Worm (Caenorhabditis elegans): Measurements from ENCODE around the gene srsx-19.

DNA sequence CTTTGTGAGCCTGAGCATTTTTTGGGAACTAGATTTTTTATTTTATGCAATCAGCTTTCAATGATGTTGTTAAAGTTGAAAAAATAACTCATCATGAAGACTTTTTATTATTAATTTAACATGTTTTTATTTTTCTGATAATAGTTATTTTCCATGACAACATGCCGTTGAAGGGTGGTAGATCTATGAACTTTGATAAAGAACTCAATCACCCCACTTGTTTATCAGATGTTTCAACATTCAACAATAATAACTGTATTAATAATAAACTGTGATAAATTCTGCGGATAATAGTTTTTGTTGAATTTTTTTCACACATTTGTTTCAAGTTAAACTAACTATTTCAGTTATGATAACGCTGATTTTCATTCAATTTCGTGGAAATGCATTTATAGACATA, 4.0 kb downstream of the srsx-19 start:
- peak; percentile 47 for TF ChIP-seq elt-2 (tag; optimal IDR thresholded peaks at IDR 0.05)
- no peak for TF ChIP-seq nhr-12 (tag; optimal IDR thresholded peaks at IDR 0.05)
- TF ChIP-seq R02D3.7 (tag; optimal IDR thresholded peaks at IDR 0.05) = no peak
- no peak for TF ChIP-seq ZK546.5 (tag; optimal IDR thresholded peaks at IDR 0.05)
- no peak for TF ChIP-seq nhr-237 (tag; optimal IDR thresholded peaks at IDR 0.05)
- no peak for TF ChIP-seq ama-1 (optimal IDR thresholded peaks at IDR 0.05)
- TF ChIP-seq ceh-9 (tag; optimal IDR thresholded peaks at IDR 0.05) = no peak
- TF ChIP-seq mdl-1 (tag; optimal IDR thresholded peaks at IDR 0.05) = no peak
- no peak for TF ChIP-seq fos-1 (tag; optimal IDR thresholded peaks at IDR 0.05)
- TF ChIP-seq ztf-11 (tag; optimal IDR thresholded peaks at IDR 0.05) = no peak
- TF ChIP-seq ceh-82 (tag; optimal IDR thresholded peaks at IDR 0.05) = no peak

Measured in whole organism, L3 larva.